Worm (Caenorhabditis elegans): ENCODE results near the gene dap-3.

- TF ChIP-seq T07F8.4 (tag; optimal IDR thresholded peaks at IDR 0.05) (no peak), dpl-1 (GFP tag; optimal IDR thresholded peaks at IDR 0.05) (no peak), ztf-26 (tag; optimal IDR thresholded peaks at IDR 0.05) (no peak), C17E4.6 (GFP tag; IDR thresholded peaks at IDR 0.05) (no peak), F55B11.4 (tag; optimal IDR thresholded peaks at IDR 0.05; ENCODE audit: borderline replicate concordance, insufficient read depth) (no peak), Y53G8AR.9 (GFP tag; conservative IDR thresholded peaks at IDR 0.05) (no peak), pha-4 (tag; optimal IDR thresholded peaks at IDR 0.05) (no peak), ceh-58 (GFP tag; IDR thresholded peaks at IDR 0.05) (no peak), pbrm-1 (GFP tag; IDR thresholded peaks at IDR 0.05) (no peak), hmg-20 (GFP tag; IDR thresholded peaks at IDR 0.05) (no peak), egrh-3 (GFP tag; IDR thresholded peaks at IDR 0.05) (no peak), sea-2 (GFP tag; IDR thresholded peaks at IDR 0.05) (no peak)
Observed at ce11 chrII:10539232-10539631, 41.7 kb upstream of the dap-3 start, which contains the start of gene R166.3.
